Worm (Caenorhabditis elegans): ENCODE results near the gene try-4.

try-4 gene

ce11 chrV:20828820-20829219 lies 32.1 kb downstream of the try-4 start, which contains the start of gene sbt-1 (continued):
- TF ChIP-seq nhr-77 (tag; optimal IDR thresholded peaks at IDR 0.05) (no peak), sdz-12 (GFP tag; optimal IDR thresholded peaks at IDR 0.05) (no peak), daf-12 (tag; optimal IDR thresholded peaks at IDR 0.05) (no peak), Y48G9A.11 (GFP tag; IDR thresholded peaks at IDR 0.05) (no peak), nhr-6 (tag; optimal IDR thresholded peaks at IDR 0.05) (no peak), lin-13 (GFP tag; optimal IDR thresholded peaks at IDR 0.05) (no peak), fkh-10 (GFP tag; optimal IDR thresholded peaks at IDR 0.05) (peak; percentile 94), hlh-30 (tag; optimal IDR thresholded peaks at IDR 0.05; ENCODE audit: insufficient read depth) (peak; percentile 83), arid-1 (GFP tag; conservative IDR thresholded peaks at IDR 0.05) (no peak), T26A8.4 (GFP tag; IDR thresholded peaks at IDR 0.05) (no peak)

- TF ChIP-seq unc-62 (GFP tag; optimal IDR thresholded peaks at IDR 0.05 in 1 of 2) (peak in 1 of 2 experiments; percentile 81), unc-62 (tag; optimal IDR thresholded peaks at IDR 0.05) (no peak), mep-1 (tag; optimal IDR thresholded peaks at IDR 0.05) (no peak), aha-1 (tag) (peak; percentile 73)
These were observed 34.3 kb downstream of the try-4 start for ce11 chrV:20826618-20827017.

- TF ChIP-seq ceh-82 (tag; optimal IDR thresholded peaks at IDR 0.05) (no peak), F26F4.8 (GFP tag; conservative IDR thresholded peaks at IDR 0.05) (no peak), nhr-11 (tag; optimal IDR thresholded peaks at IDR 0.05) (no peak), nhr-25 (tag; optimal IDR thresholded peaks at IDR 0.05; ENCODE audit: borderline replicate concordance, insufficient read depth) (no peak), sdz-12 (GFP tag; optimal IDR thresholded peaks at IDR 0.05) (no peak), ZK546.5 (tag; optimal IDR thresholded peaks at IDR 0.05) (no peak), lin-39 (tag; optimal IDR thresholded peaks at IDR 0.05) (no peak), lsy-2 (tag; optimal IDR thresholded peaks at IDR 0.05) (no peak), nhr-76 (tag; optimal IDR thresholded peaks at IDR 0.05) (no peak), hlh-11 (tag; optimal IDR thresholded peaks at IDR 0.05) (no peak)
These were observed 35.9 kb downstream of the try-4 start, which contains the start of the genes gcy-22 and grl-14 for ce11 chrV:20824962-20825609. TSS of gene gcy-22 (minus strand) at chrV:20825062. TSS of gene grl-14 (plus strand) at chrV:20825559.

ce11 chrV:20820033-20820432 lies 40.9 kb downstream of the try-4 start, which contains the start of gene T03D8.6:
TSS of gene T03D8.6 (minus strand) at chrV:20820330.
- TF ChIP-seq T20F7.1 (GFP tag; optimal IDR thresholded peaks at IDR 0.05) (no peak), zfp-3 (GFP tag; conservative IDR thresholded peaks at IDR 0.05) (no peak), nhr-28 (tag; optimal IDR thresholded peaks at IDR 0.05) (peak; percentile 17)

- TF ChIP-seq Y5F2A.4 (GFP tag; optimal IDR thresholded peaks at IDR 0.05) (no peak), lin-13 (GFP tag; optimal IDR thresholded peaks at IDR 0.05) (no peak), unc-39 (tag; optimal IDR thresholded peaks at IDR 0.05) (no peak), ceh-32 (tag; optimal IDR thresholded peaks at IDR 0.05; ENCODE audit: poor library complexity) (no peak), nhr-25 (tag; optimal IDR thresholded peaks at IDR 0.05; ENCODE audit: borderline replicate concordance, insufficient read depth) (no peak), mxl-3 (GFP tag; optimal IDR thresholded peaks at IDR 0.05) (no peak), nhr-28 (tag; optimal IDR thresholded peaks at IDR 0.05) (no peak), dmd-8 (GFP tag; IDR thresholded peaks at IDR 0.05) (no peak), attf-4 (tag; optimal IDR thresholded peaks at IDR 0.05) (no peak), dmd-6 (GFP tag; IDR thresholded peaks at IDR 0.05) (no peak), ztf-7 (tag; optimal IDR thresholded peaks at IDR 0.05) (no peak), T26A8.4 (GFP tag; IDR thresholded peaks at IDR 0.05) (no peak), lim-7 (GFP tag; IDR thresholded peaks at IDR 0.05) (no peak), ceh-82 (tag; optimal IDR thresholded peaks at IDR 0.05) (no peak), egl-43 (GFP tag; IDR thresholded peaks at IDR 0.05) (no peak), daf-19 (GFP tag; conservative IDR thresholded peaks at IDR 0.05) (no peak), fkh-10 (GFP tag; optimal IDR thresholded peaks at IDR 0.05) (no peak)
These were observed 45.1 kb downstream of the try-4 start, which contains the start of gene sshk-1 for ce11 chrV:20815842-20816241. TSS of gene sshk-1 (plus strand) at chrV:20816142.

Data from whole organism, L4 larva.